Fruit fly (Drosophila melanogaster) whole organism, prepupa: ENCODE data around the gene lawc.

ENCODE experiments used
- Blimp-1 ChIP-seq: fragments of 200-800 bp; sonication (Bioruptor generic); optimal IDR thresholded peaks from 3 replicates; lab custom pipeline; 2017; ENCODE audit warnings: missing biosample characterization, missing genetic modification characterization, mild to moderate bottlenecking, moderate library complexity, missing genetic modification reagents
- CG10631 ChIP-seq: fragments of 200-800 bp; sonication (Bioruptor generic); optimal IDR thresholded peaks from 2 replicates; lab custom pipeline; 2016; ENCODE audit warnings: missing biosample characterization, missing genetic modification characterization
- CG10669 ChIP-seq: fragments of 200-800 bp; sonication (Bioruptor generic); optimal IDR thresholded peaks from 3 replicates; lab custom pipeline; 2018; ENCODE audit warnings: missing biosample characterization, mild to moderate bottlenecking, missing genetic modification characterization, moderate library complexity
- CG11294 ChIP-seq: fragments of 200-800 bp; sonication (Bioruptor generic); IDR thresholded peaks from 2 replicates; pipeline ENCODE4 v1.3.6; 2022; ENCODE audit warnings: missing biosample characterization, missing genetic modification characterization
- CG11762 ChIP-seq: fragments of 200-800 bp; sonication (Bioruptor generic); optimal IDR thresholded peaks from 3 replicates; lab custom pipeline; 2016; ENCODE audit warnings: missing biosample characterization, missing genetic modification characterization; ENCODE audit not compliant: insufficient read depth
- CG11902 ChIP-seq: fragments of 200-800 bp; sonication (Bioruptor generic); optimal IDR thresholded peaks from 3 replicates; lab custom pipeline; 2016; ENCODE audit warnings: missing biosample characterization, missing genetic modification characterization
- CG15336 ChIP-seq: fragments of 200-800 bp; sonication (Bioruptor generic); IDR thresholded peaks from 2 replicates; pipeline ENCODE4 v1.3.6; 2022; ENCODE audit warnings: missing biosample characterization, missing genetic modification characterization
- CG3032 ChIP-seq: fragments of 200-800 bp; optimal IDR thresholded peaks from 2 replicates; lab custom pipeline; 2019; ENCODE audit warnings: missing biosample characterization, mild to moderate bottlenecking, missing genetic modification characterization, moderate library complexity
- CG31627 ChIP-seq: fragments of 200-800 bp; sonication (Bioruptor generic); optimal IDR thresholded peaks from 3 replicates; lab custom pipeline; 2016; ENCODE audit warnings: missing biosample characterization, missing genetic modification characterization
- CG32006 ChIP-seq: fragments of 200-800 bp; sonication (Bioruptor generic); optimal IDR thresholded peaks from 3 replicates; lab custom pipeline; 2017; ENCODE audit warnings: missing biosample characterization, mild to moderate bottlenecking, missing genetic modification characterization
- CG34406 ChIP-seq: fragments of 200-800 bp; sonication (Bioruptor generic); optimal IDR thresholded peaks from 3 replicates; lab custom pipeline; 2016; ENCODE audit warnings: missing biosample characterization, missing genetic modification characterization
- CG3919 ChIP-seq: fragments of 200-800 bp; sonication (Bioruptor generic); optimal IDR thresholded peaks from 3 replicates; lab custom pipeline; 2016; ENCODE audit warnings: missing biosample characterization, missing genetic modification characterization
- CG6163 ChIP-seq: fragments of 200-800 bp; sonication (Bioruptor generic); IDR thresholded peaks from 3 replicates; pipeline ENCODE4 v1.3.6; 2022; ENCODE audit warnings: missing biosample characterization, missing genetic modification characterization
- CG6276 ChIP-seq: fragments of 200-800 bp; sonication (Bioruptor generic); optimal IDR thresholded peaks from 2 replicates; lab custom pipeline; 2017; ENCODE audit warnings: missing biosample characterization, mild to moderate bottlenecking, missing genetic modification characterization
- CG6808 ChIP-seq: fragments of 200-800 bp; sonication (Bioruptor generic); optimal IDR thresholded peaks from 3 replicates; lab custom pipeline; 2017; ENCODE audit warnings: missing biosample characterization, missing genetic modification characterization, mild to moderate bottlenecking, moderate library complexity, missing genetic modification reagents
- CG7368 ChIP-seq: fragments of 200-800 bp; sonication (Bioruptor generic); optimal IDR thresholded peaks from 3 replicates; lab custom pipeline; 2016; ENCODE audit warnings: missing biosample characterization, missing genetic modification characterization
- CG8119 ChIP-seq: fragments of 200-800 bp; sonication (Bioruptor generic); IDR thresholded peaks from 3 replicates; pipeline ENCODE4 v1.3.6; 2022; ENCODE audit warnings: missing biosample characterization, missing genetic modification characterization
- CG8319 ChIP-seq: fragments of 200-800 bp; sonication (Bioruptor generic); optimal IDR thresholded peaks from 3 replicates; lab custom pipeline; 2016; ENCODE audit warnings: missing biosample characterization, missing genetic modification characterization
- CG8632 ChIP-seq: fragments of 200-800 bp; sonication (Bioruptor generic); optimal IDR thresholded peaks from 3 replicates; lab custom pipeline; 2016; ENCODE audit warnings: missing biosample characterization, missing genetic modification characterization
- CG9139 ChIP-seq: fragments of 200-800 bp; sonication (Bioruptor generic); optimal IDR thresholded peaks from 3 replicates; lab custom pipeline; 2017; ENCODE audit warnings: missing biosample characterization, mild to moderate bottlenecking, missing genetic modification characterization
- Eip75B ChIP-seq: fragments of 200-800 bp; sonication (Bioruptor generic); optimal IDR thresholded peaks from 3 replicates; lab custom pipeline; 2016; ENCODE audit warnings: missing biosample characterization, missing genetic modification characterization
- Eip78C ChIP-seq: fragments of 200-800 bp; sonication (Bioruptor generic); peaks from one replicate; lab custom pipeline; 2016; ENCODE audit warnings: missing biosample characterization, missing genetic modification characterization
- Eip93F ChIP-seq: fragments of 200-800 bp; sonication (Bioruptor generic); optimal IDR thresholded peaks from 2 replicates; lab custom pipeline; 2016; ENCODE audit warnings: missing biosample characterization, mild to moderate bottlenecking, missing genetic modification characterization
- Ets21C ChIP-seq: fragments of 200-800 bp; sonication (Bioruptor generic); optimal IDR thresholded peaks from 3 replicates; lab custom pipeline; 2016; ENCODE audit warnings: missing biosample characterization, missing genetic modification characterization
- Ets96B ChIP-seq: fragments of 200-800 bp; optimal IDR thresholded peaks from 2 replicates; lab custom pipeline; 2019; ENCODE audit warnings: missing biosample characterization, mild to moderate bottlenecking, missing genetic modification characterization, moderate library complexity
- Gug ChIP-seq: fragments of 200-800 bp; sonication (Bioruptor generic); IDR thresholded peaks from 2 replicates; pipeline ENCODE4 v1.3.6; 2022; ENCODE audit warnings: missing biosample characterization, missing genetic modification characterization
- Hr38 ChIP-seq: sonication (Bioruptor generic); optimal IDR thresholded peaks from 2 replicates; lab custom pipeline; 2016; ENCODE audit warnings: missing biosample characterization, missing genetic modification characterization
- Hr4 ChIP-seq: fragments of 200-800 bp; sonication (Bioruptor generic); optimal IDR thresholded peaks from 3 replicates; lab custom pipeline; 2016; ENCODE audit warnings: missing biosample characterization, missing genetic modification characterization
- Lpt ChIP-seq: fragments of 200-800 bp; sonication (Bioruptor generic); optimal IDR thresholded peaks from 3 replicates; lab custom pipeline; 2016; ENCODE audit warnings: missing biosample characterization, missing genetic modification characterization
- Met ChIP-seq: fragments of 200-800 bp; sonication (Bioruptor generic); optimal IDR thresholded peaks from 3 replicates; lab custom pipeline; 2016; ENCODE audit warnings: missing biosample characterization, missing genetic modification characterization
- OdsH ChIP-seq: fragments of 200-800 bp; sonication (Bioruptor generic); optimal IDR thresholded peaks from 3 replicates; lab custom pipeline; 2016; ENCODE audit warnings: missing biosample characterization, missing genetic modification characterization
- Sox14 ChIP-seq: fragments of 200-800 bp; sonication (Bioruptor generic); optimal IDR thresholded peaks from 3 replicates; lab custom pipeline; 2016; ENCODE audit warnings: missing biosample characterization, missing genetic modification characterization
- Sox15 ChIP-seq: fragments of 200-800 bp; sonication (Bioruptor generic); optimal IDR thresholded peaks from 3 replicates; lab custom pipeline; 2016; ENCODE audit warnings: missing biosample characterization, missing genetic modification characterization
- achi ChIP-seq: fragments of 200-800 bp; sonication (Bioruptor generic); optimal IDR thresholded peaks from 3 replicates; lab custom pipeline; 2016; ENCODE audit warnings: missing biosample characterization, missing genetic modification characterization
- cyc ChIP-seq: fragments of 200-800 bp; sonication (Bioruptor generic); optimal IDR thresholded peaks from 3 replicates; lab custom pipeline; 2016; ENCODE audit warnings: missing biosample characterization, missing genetic modification characterization
- dac ChIP-seq: fragments of 200-800 bp; sonication (Bioruptor generic); optimal IDR thresholded peaks from 2 replicates; lab custom pipeline; 2017; ENCODE audit warnings: missing biosample characterization, mild to moderate bottlenecking, missing genetic modification characterization
- dsx ChIP-seq: fragments of 200-800 bp; optimal IDR thresholded peaks from 3 replicates; lab custom pipeline; 2019; ENCODE audit warnings: missing biosample characterization, mild to moderate bottlenecking, missing genetic modification characterization, moderate library complexity; ENCODE audit not compliant: poor library complexity, severe bottlenecking
- eg ChIP-seq: fragments of 200-800 bp; sonication (Bioruptor generic); IDR thresholded peaks from 3 replicates; pipeline ENCODE4 v1.3.6; 2022; ENCODE audit warnings: missing biosample characterization, missing genetic modification characterization
- esn ChIP-seq: fragments of 200-800 bp; sonication (Bioruptor generic); optimal IDR thresholded peaks from 2 replicates; lab custom pipeline; 2016; ENCODE audit warnings: missing biosample characterization, mild to moderate bottlenecking, missing genetic modification characterization, moderate library complexity
- fd59A ChIP-seq: fragments of 200-800 bp; sonication (Bioruptor generic); optimal IDR thresholded peaks from 2 replicates; lab custom pipeline; 2017; ENCODE audit warnings: missing biosample characterization, mild to moderate bottlenecking, missing genetic modification characterization, missing genetic modification reagents
- fd85E ChIP-seq: fragments of 200-800 bp; sonication (Bioruptor generic); optimal IDR thresholded peaks from 3 replicates; lab custom pipeline; 2016; ENCODE audit warnings: missing biosample characterization, missing genetic modification characterization
- fkh ChIP-seq: fragments of 200-800 bp; sonication (Bioruptor generic); optimal IDR thresholded peaks from 3 replicates; lab custom pipeline; 2017; ENCODE audit warnings: missing biosample characterization, mild to moderate bottlenecking, missing genetic modification characterization, moderate library complexity
- net ChIP-seq: fragments of 200-800 bp; sonication (Bioruptor generic); optimal IDR thresholded peaks from 3 replicates; lab custom pipeline; 2016; ENCODE audit warnings: missing biosample characterization, missing genetic modification characterization
- salr ChIP-seq, 2 experiments: fragments of 200-800 bp; sonication (Bioruptor generic); optimal IDR thresholded peaks; 3 replicates each; lab custom pipeline; 2016 to 2018; ENCODE audit warnings: missing biosample characterization in 2 of 2, missing genetic modification characterization in 2 of 2, mild to moderate bottlenecking in 1 of 2
- spab ChIP-seq: fragments of 200-800 bp; sonication (Bioruptor generic); optimal IDR thresholded peaks from 2 replicates; lab custom pipeline; 2017; ENCODE audit warnings: missing biosample characterization, mild to moderate bottlenecking, missing genetic modification characterization, missing genetic modification reagents
- ss ChIP-seq, 2 experiments: fragments of 200-800 bp; sonication (Bioruptor generic); optimal IDR thresholded peaks; 2 replicates in 1 of 2; 3 replicates in 1 of 2; lab custom pipeline; 2017 to 2018; ENCODE audit warnings: mild to moderate bottlenecking in 2 of 2, missing biosample characterization in 2 of 2, missing genetic modification characterization in 2 of 2, moderate library complexity in 1 of 2
- svp ChIP-seq: fragments of 200-800 bp; sonication (Bioruptor generic); peaks from one replicate; lab custom pipeline; 2016; ENCODE audit warnings: missing biosample characterization, missing genetic modification characterization
- topi ChIP-seq: fragments of 200-800 bp; sonication (Bioruptor generic); optimal IDR thresholded peaks from 3 replicates; lab custom pipeline; 2016; ENCODE audit warnings: missing biosample characterization, missing genetic modification characterization
- vri ChIP-seq: fragments of 200-800 bp; sonication (Bioruptor generic); optimal IDR thresholded peaks from 3 replicates; lab custom pipeline; 2016; ENCODE audit warnings: missing biosample characterization, mild to moderate bottlenecking, missing genetic modification characterization

Gene lawc

DNA sequence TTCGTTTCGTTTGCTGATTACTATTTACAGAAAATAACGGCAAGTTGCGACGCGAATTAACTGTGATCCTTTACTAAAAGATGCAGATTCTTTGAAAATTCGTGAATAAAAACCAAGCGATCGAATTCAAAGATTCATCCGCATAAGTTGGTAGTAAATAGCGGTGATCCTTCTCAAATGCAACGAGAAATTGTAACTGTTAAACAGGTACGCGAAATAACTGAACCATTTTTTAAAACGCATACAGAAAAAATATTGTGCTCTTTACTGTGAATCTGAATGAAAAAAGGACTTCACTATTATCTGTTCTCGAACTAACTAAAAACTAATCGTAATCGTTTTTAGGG, 10.0 kb upstream of the lawc start:
- no peak for TF ChIP-seq eg (GFP tag; lab: Robert Waterston, UW)
- TF ChIP-seq CG11902 (GFP tag; lab: Kevin White, UChicago) = no peak

DNA sequence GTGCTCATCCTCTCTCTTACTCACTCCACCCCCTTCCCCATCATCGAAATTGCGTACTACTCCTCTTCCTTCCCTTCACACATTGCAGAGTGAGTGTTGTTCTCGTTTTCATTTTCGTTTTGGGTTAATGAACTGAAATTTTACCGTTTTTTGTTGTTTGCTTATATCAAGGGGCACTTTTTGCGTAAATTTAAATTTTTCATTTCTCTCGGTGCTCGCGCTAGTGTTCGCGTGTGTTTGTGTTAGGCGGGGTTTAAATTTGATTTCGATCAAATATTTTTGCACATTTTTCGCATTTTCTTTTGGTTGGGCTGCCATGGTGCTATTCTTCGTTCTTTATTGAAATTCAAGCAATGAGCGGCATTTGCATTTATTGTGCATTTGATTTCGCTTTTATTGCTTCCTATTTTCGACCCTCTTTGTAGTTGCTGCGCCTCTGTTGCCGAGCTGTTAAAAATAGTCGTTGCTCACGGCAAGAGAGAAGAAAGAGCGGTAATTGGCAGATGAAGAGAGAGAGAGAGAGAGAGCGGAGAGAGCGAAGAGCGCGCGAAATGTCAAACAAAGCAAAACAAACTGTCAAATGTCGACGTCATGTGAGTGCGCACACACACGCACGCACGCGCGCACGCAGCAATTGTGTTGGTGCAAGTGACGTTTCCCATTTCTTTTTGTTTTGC, 9.5 kb upstream of the lawc start:
- TF ChIP-seq CG10631 = no peak
- TF ChIP-seq CG6808 (GFP tag; lab: Kevin White, UChicago) = peak; percentile 70
- TF ChIP-seq Met (GFP tag; lab: Kevin White, UChicago) = no peak
- no peak for TF ChIP-seq Hr38 (GFP tag; lab: Kevin White, UChicago)
- peak; percentile 31 for TF ChIP-seq CG8632 (GFP tag; lab: Kevin White, UChicago)
- TF ChIP-seq CG11762 (GFP tag; lab: Kevin White, UChicago) = no peak
- TF ChIP-seq CG32006 (GFP tag; lab: Kevin White, UChicago) = no peak
- peak; percentile 25 for TF ChIP-seq Eip93F
- TF ChIP-seq CG3032 (tag; lab: Kevin White, UChicago) = peak; percentile 37
- TF ChIP-seq dac (GFP tag; lab: Kevin White, UChicago) = no peak
- peak; percentile 17 for TF ChIP-seq Sox15 (GFP tag; lab: Kevin White, UChicago)
- TF ChIP-seq salr (GFP tag; optimal IDR thresholded peaks at IDR 0.05; lab: Kevin White, UChicago) = no peak
- TF ChIP-seq ss (GFP tag; optimal IDR thresholded peaks at IDR 0.05; lab: Kevin White, UChicago) = peak; percentile 83 to 93
- TF ChIP-seq fkh = peak; percentile 59
- TF ChIP-seq CG11294 (GFP tag; lab: Robert Waterston, UW) = peak; percentile 8; the same call in 1 of the 2 replicates
- peak; percentile 16 for TF ChIP-seq OdsH (GFP tag; lab: Kevin White, UChicago)
- peak; percentile 83 for TF ChIP-seq CG15336 (GFP tag; lab: Robert Waterston, UW)
- TF ChIP-seq CG3919 (GFP tag; lab: Kevin White, UChicago) = no peak
- TF ChIP-seq CG6276 (GFP tag; lab: Kevin White, UChicago) = peak; percentile 75
- peak; percentile 76 for TF ChIP-seq CG9139 (GFP tag; lab: Kevin White, UChicago)
- peak; percentile 61 for TF ChIP-seq net (GFP tag; lab: Kevin White, UChicago)
- peak; percentile 63 for TF ChIP-seq esn
- peak; percentile 82 for TF ChIP-seq Eip78C (GFP tag; lab: Kevin White, UChicago)
- no peak for TF ChIP-seq CG8319 (GFP tag; lab: Kevin White, UChicago)
- peak; percentile 50 for TF ChIP-seq fd85E (GFP tag; lab: Kevin White, UChicago)
- peak; percentile 37 for TF ChIP-seq topi
- TF ChIP-seq vri (GFP tag; lab: Kevin White, UChicago) = peak; percentile 52
- TF ChIP-seq Sox14 = peak; percentile 67
- peak; percentile 48 for TF ChIP-seq CG31627 (GFP tag; lab: Kevin White, UChicago)
- TF ChIP-seq cyc (GFP tag; lab: Kevin White, UChicago) = peak; percentile 41
- no peak; the same call in 1 of the 2 replicates for TF ChIP-seq Gug
- no peak for TF ChIP-seq dsx (GFP tag; lab: Kevin White, UChicago)
- no peak for TF ChIP-seq Hr4
- TF ChIP-seq Ets21C (GFP tag; lab: Kevin White, UChicago) = peak; percentile 34
- peak; percentile 97 for TF ChIP-seq CG10669 (GFP tag; lab: Kevin White, UChicago)
- peak; percentile 60 for TF ChIP-seq Ets96B (tag; lab: Kevin White, UChicago)
- TF ChIP-seq eg (GFP tag; lab: Robert Waterston, UW) = peak; percentile 84; the same call in 2 of the 3 replicates
- no peak for TF ChIP-seq svp (GFP tag; lab: Kevin White, UChicago)
- TF ChIP-seq CG8119 (GFP tag; lab: Robert Waterston, UW) = peak; percentile 82
- TF ChIP-seq CG7368 (GFP tag; lab: Kevin White, UChicago) = peak; percentile 29
- TF ChIP-seq spab (GFP tag; lab: Kevin White, UChicago) = no peak
- peak; percentile 21 for TF ChIP-seq CG34406 (GFP tag; lab: Kevin White, UChicago)
- TF ChIP-seq achi = peak; percentile 91
- peak; percentile 82 for TF ChIP-seq Blimp-1 (GFP tag; lab: Kevin White, UChicago)
- TF ChIP-seq CG6163 (GFP tag; lab: Robert Waterston, UW) = peak; percentile 90; the same call in 2 of the 3 replicates
- TF ChIP-seq Eip75B (GFP tag; lab: Kevin White, UChicago) = peak; percentile 47
- TF ChIP-seq fd59A (GFP tag; lab: Kevin White, UChicago) = no peak
- peak; percentile 50 for TF ChIP-seq Lpt
